Fruit fly (Drosophila melanogaster) whole organism, wandering third instar larva: ENCODE results near the gene cerv.

Source experiments
- Hr78 ChIP-seq: fragments of >200 bp; optimal IDR thresholded peaks from 2 replicates; lab custom pipeline; 2017; ENCODE audit warnings: missing biosample characterization, missing genetic modification characterization
- h ChIP-seq: fragments of 200-800 bp; sonication (Bioruptor generic); optimal IDR thresholded peaks from 3 replicates; lab custom pipeline; 2016; ENCODE audit warnings: missing biosample characterization, mild to moderate bottlenecking, missing genetic modification characterization
- lola ChIP-seq: fragments of >200 bp; optimal IDR thresholded peaks from 2 replicates; lab custom pipeline; 2017; ENCODE audit warnings: missing biosample characterization, missing genetic modification characterization

dm6 chrX:15620439-15621227 lies 42.7 kb upstream of the cerv start:
- TF ChIP-seq Hr78 (GFP tag; lab: Kevin White, UChicago) (no peak), lola (GFP tag; lab: Kevin White, UChicago) (no peak), h (no peak)
